Worm (Caenorhabditis elegans): Measurements from ENCODE around the gene nhr-227.
A peak's percentile ranks its signal among the peaks of the same experiment; 100 is the strongest.

Gene nhr-227

ce11 chrV:2290329-2290728 is 5.1 kb downstream of the nhr-227 start, which contains the start of gene nhr-225:
Gene nhr-225 (minus strand): TSS chrV:2290474.
- peak; percentile 18 for TF ChIP-seq sma-9 (GFP tag; optimal IDR thresholded peaks at IDR 0.05)
- no peak for TF ChIP-seq sma-9 (tag; optimal IDR thresholded peaks at IDR 0.05)
- TF ChIP-seq fos-1 (tag; optimal IDR thresholded peaks at IDR 0.05): peak; percentile 57
- TF ChIP-seq elt-3 (tag; optimal IDR thresholded peaks at IDR 0.05): no peak

ce11 chrV:2292240-2292639 is 7.0 kb downstream of the nhr-227 start, which contains the start of gene nhr-115:
Gene nhr-115 (plus strand): TSS chrV:2292540.
- TF ChIP-seq unc-39 (tag; optimal IDR thresholded peaks at IDR 0.05): no peak
- TF ChIP-seq fos-1 (tag; optimal IDR thresholded peaks at IDR 0.05): peak; percentile 37
- TF ChIP-seq ZK546.5 (tag; optimal IDR thresholded peaks at IDR 0.05): no peak
- TF ChIP-seq ceh-16 (tag; optimal IDR thresholded peaks at IDR 0.05): no peak
- no peak for TF ChIP-seq nhr-23 (tag; optimal IDR thresholded peaks at IDR 0.05)

ce11 chrV:2294577-2294976 is 9.3 kb downstream of the nhr-227 start, which contains the start of gene nhr-226:
Gene nhr-226 (plus strand): TSS chrV:2294877.
- TF ChIP-seq fos-1 (tag; optimal IDR thresholded peaks at IDR 0.05) (peak; percentile 46), nhr-77 (tag; optimal IDR thresholded peaks at IDR 0.05) (no peak), nhr-10 (tag; optimal IDR thresholded peaks at IDR 0.05) (no peak), egl-27 (tag; optimal IDR thresholded peaks at IDR 0.05) (no peak)

ce11 chrV:2300905-2301304 is 15.7 kb downstream of the nhr-227 start, which contains the start of gene Y19D10B.8:
Gene Y19D10B.8 (minus strand): TSS chrV:2301005.
- no peak for TF ChIP-seq elt-3 (tag; optimal IDR thresholded peaks at IDR 0.05)
- TF ChIP-seq egl-27 (tag; optimal IDR thresholded peaks at IDR 0.05): no peak
- TF ChIP-seq ZK546.5 (tag; optimal IDR thresholded peaks at IDR 0.05): no peak
- TF ChIP-seq lin-11 (tag; optimal IDR thresholded peaks at IDR 0.05): no peak
- TF ChIP-seq dmd-4 (tag; optimal IDR thresholded peaks at IDR 0.05): no peak
- TF ChIP-seq unc-55 (GFP tag; optimal IDR thresholded peaks at IDR 0.05): no peak
- TF ChIP-seq unc-39 (tag; optimal IDR thresholded peaks at IDR 0.05): no peak
- no peak for TF ChIP-seq gmeb-1 (tag; optimal IDR thresholded peaks at IDR 0.05)
- TF ChIP-seq nhr-11 (tag; optimal IDR thresholded peaks at IDR 0.05): no peak
- no peak for TF ChIP-seq ztf-11 (tag; optimal IDR thresholded peaks at IDR 0.05)
- no peak for TF ChIP-seq F13H6.1 (tag; optimal IDR thresholded peaks at IDR 0.05)
- no peak for TF ChIP-seq skn-1 (tag; optimal IDR thresholded peaks at IDR 0.05)
- TF ChIP-seq mbf-1 (tag; optimal IDR thresholded peaks at IDR 0.05): no peak

- TF ChIP-seq elt-1 (tag; optimal IDR thresholded peaks at IDR 0.05) (no peak), dmd-4 (tag; optimal IDR thresholded peaks at IDR 0.05) (no peak), sem-4 (tag; optimal IDR thresholded peaks at IDR 0.05) (no peak), snpc-4 (tag; optimal IDR thresholded peaks at IDR 0.05) (no peak), lin-39 (tag; optimal IDR thresholded peaks at IDR 0.05) (no peak), blmp-1 (tag; optimal IDR thresholded peaks at IDR 0.05; ENCODE audit: insufficient read depth) (no peak), unc-62 (GFP tag; optimal IDR thresholded peaks at IDR 0.05) (no peak), fos-1 (tag; optimal IDR thresholded peaks at IDR 0.05) (no peak), nhr-12 (tag; optimal IDR thresholded peaks at IDR 0.05) (no peak), lin-13 (GFP tag; optimal IDR thresholded peaks at IDR 0.05) (no peak), ztf-4 (tag; optimal IDR thresholded peaks at IDR 0.05) (no peak), ZK546.5 (tag; optimal IDR thresholded peaks at IDR 0.05) (no peak), nhr-77 (tag; optimal IDR thresholded peaks at IDR 0.05) (no peak)
Measured at ce11 chrV:2303775-2304174, 18.5 kb downstream of the nhr-227 start, which contains the start of gene irld-15. Gene irld-15 (minus strand): TSS chrV:2303875.

ce11 chrV:2306383-2306782 is 21.2 kb downstream of the nhr-227 start:
- TF ChIP-seq nhr-237 (tag; optimal IDR thresholded peaks at IDR 0.05) (no peak), crh-2 (tag; optimal IDR thresholded peaks at IDR 0.05) (no peak), ztf-4 (tag; optimal IDR thresholded peaks at IDR 0.05) (no peak), zag-1 (tag; optimal IDR thresholded peaks at IDR 0.05) (no peak), lin-13 (GFP tag; optimal IDR thresholded peaks at IDR 0.05) (no peak), snpc-4 (tag; optimal IDR thresholded peaks at IDR 0.05) (no peak), lin-11 (tag; optimal IDR thresholded peaks at IDR 0.05) (no peak)

Data from whole organism, L2 larva.